Worm (Caenorhabditis elegans) whole organism, midembryonic: ENCODE data around the gene math-38.

Source experiments
- T22C8.4 ChIP-seq: fragments of 200-800 bp; sonication (Bioruptor generic); IDR thresholded peaks from 2 replicates; pipeline ENCODE4 v1.3.6; 2022; ENCODE audit warnings: missing genetic modification characterization, missing compliant biosample characterization
- cog-1 ChIP-seq: sonication (generic microtip); optimal IDR thresholded peaks from 2 replicates; lab custom pipeline; 2016; ENCODE audit warnings: missing genetic modification characterization, missing compliant biosample characterization
- flt-1 ChIP-seq: fragments of 200-800 bp; sonication (Bioruptor generic); IDR thresholded peaks from 2 replicates; pipeline ENCODE4 v1.3.6; 2022; ENCODE audit warnings: missing genetic modification characterization, missing compliant biosample characterization
- med-1 ChIP-seq: sonication (generic microtip); optimal IDR thresholded peaks from 2 replicates; lab custom pipeline; 2017; ENCODE audit warnings: missing genetic modification characterization, mild to moderate bottlenecking, missing compliant biosample characterization, antibody characterized with exemption, missing genetic modification reagents; ENCODE audit not compliant: insufficient read depth
- ref-1 ChIP-seq: fragments of 200-800 bp; sonication (Bioruptor generic); conservative IDR thresholded peaks from 2 replicates; pipeline ENCODE4 v1.3.6; 2022; ENCODE audit warnings: missing genetic modification reagents, missing genetic modification characterization, missing compliant biosample characterization
- tab-1 ChIP-seq: fragments of 200-800 bp; sonication (Bioruptor generic); IDR thresholded peaks from 2 replicates; pipeline ENCODE4 v1.3.6; 2022; ENCODE audit warnings: missing genetic modification characterization, missing compliant biosample characterization
- ztf-23 ChIP-seq: fragments of 200-800 bp; sonication (Bioruptor generic); IDR thresholded peaks from 2 replicates; pipeline ENCODE4 v1.3.6; 2022; ENCODE audit warnings: missing genetic modification reagents, missing genetic modification characterization, missing compliant biosample characterization

ce11 chrII:1601507-1601906, 21.7 kb upstream of the math-38 start, which contains the start of gene bath-47:
- no peak for TF ChIP-seq flt-1 (GFP tag; lab: Robert Waterston, UW)
- TF ChIP-seq T22C8.4 = no peak
- TF ChIP-seq ref-1 = no peak
- no peak for TF ChIP-seq med-1 (GFP tag; lab: Kevin White, UChicago)
- TF ChIP-seq cog-1 = no peak
- TF ChIP-seq tab-1 (GFP tag; lab: Robert Waterston, UW) = no peak
- TF ChIP-seq ztf-23 (GFP tag; lab: Robert Waterston, UW) = no peak
